Worm (Caenorhabditis elegans) whole organism, late embryonic: ENCODE data around the gene K09C4.4.

Source experiments
- F13H6.1 ChIP-seq: sonication (generic microtip); optimal IDR thresholded peaks from 2 replicates; lab custom pipeline; 2016; ENCODE audit warnings: missing genetic modification characterization, missing compliant biosample characterization
- dmd-4 ChIP-seq: sonication (generic microtip); optimal IDR thresholded peaks from 2 replicates; lab custom pipeline; 2016; ENCODE audit warnings: borderline replicate concordance, missing genetic modification characterization, missing compliant biosample characterization
- dve-1 ChIP-seq: sonication (generic microtip); optimal IDR thresholded peaks from 2 replicates; lab custom pipeline; 2017; ENCODE audit warnings: antibody characterized with exemption, mild to moderate bottlenecking, missing genetic modification characterization, missing compliant biosample characterization
- elt-4 ChIP-seq: sonication (generic microtip); optimal IDR thresholded peaks from 2 replicates; lab custom pipeline; 2016; ENCODE audit warnings: missing genetic modification characterization, missing compliant biosample characterization
- ets-4 ChIP-seq: sonication (generic microtip); optimal IDR thresholded peaks from 2 replicates; lab custom pipeline; 2016; ENCODE audit warnings: missing genetic modification characterization, missing compliant biosample characterization
- fax-1 ChIP-seq: sonication (generic microtip); optimal IDR thresholded peaks from 2 replicates; lab custom pipeline; 2016; ENCODE audit warnings: missing genotype, missing genetic modification characterization, missing compliant biosample characterization
- fkh-10 ChIP-seq: fragments of 150-350 bp; optimal IDR thresholded peaks from 2 replicates; lab custom pipeline; 2014; ENCODE audit warnings: missing biosample characterization, missing genetic modification reagents, missing genetic modification characterization
- nhr-11 ChIP-seq: fragments of 150-350 bp; optimal IDR thresholded peaks from 2 replicates; lab custom pipeline; 2014; ENCODE audit warnings: missing biosample characterization, missing genetic modification characterization
- npax-4 ChIP-seq: sonication (generic microtip); optimal IDR thresholded peaks from 2 replicates; lab custom pipeline; 2016; ENCODE audit warnings: missing genetic modification characterization, missing compliant biosample characterization
- odd-2 ChIP-seq: sonication (generic microtip); optimal IDR thresholded peaks from 2 replicates; lab custom pipeline; 2017; ENCODE audit warnings: antibody characterized with exemption, mild to moderate bottlenecking, missing genetic modification characterization, missing compliant biosample characterization
- pha-2 ChIP-seq: sonication (generic microtip); optimal IDR thresholded peaks from 2 replicates; lab custom pipeline; 2017; ENCODE audit warnings: mild to moderate bottlenecking, missing genetic modification characterization, missing compliant biosample characterization
- pqm-1 ChIP-seq: sonication (generic microtip); optimal IDR thresholded peaks from 2 replicates; lab custom pipeline; 2016; ENCODE audit warnings: missing genetic modification characterization, missing compliant biosample characterization
- tbx-2 ChIP-seq: sonication (generic microtip); optimal IDR thresholded peaks from 2 replicates; lab custom pipeline; 2016; ENCODE audit warnings: missing genetic modification characterization, missing compliant biosample characterization
- unc-86 ChIP-seq: sonication (generic microtip); optimal IDR thresholded peaks from 2 replicates; lab custom pipeline; 2016; ENCODE audit warnings: missing genetic modification characterization, missing compliant biosample characterization

ce11 chrX:3282306-3282705, 7.0 kb upstream of the K09C4.4 start, which contains the start of gene K09C4.5:
- no peak for TF ChIP-seq pha-2 (tag; lab: Kevin White, UChicago)
- no peak for TF ChIP-seq elt-4 (tag; lab: Kevin White, UChicago)
- TF ChIP-seq dve-1, result no peak
- no peak for TF ChIP-seq pqm-1 (tag; lab: Kevin White, UChicago)
- TF ChIP-seq dmd-4, result no peak
- no peak for TF ChIP-seq unc-86
- no peak for TF ChIP-seq nhr-11 (tag; lab: Kevin White, UChicago)
- no peak for TF ChIP-seq fkh-10 (GFP tag; lab: Kevin White, UChicago)
- TF ChIP-seq npax-4 (tag; lab: Kevin White, UChicago), result no peak
- TF ChIP-seq fax-1 (tag; lab: Kevin White, UChicago), result no peak
- no peak for TF ChIP-seq ets-4
- no peak for TF ChIP-seq tbx-2 (tag; lab: Kevin White, UChicago)
- TF ChIP-seq odd-2 (tag; lab: Kevin White, UChicago), result no peak
- no peak for TF ChIP-seq F13H6.1 (tag; lab: Kevin White, UChicago)
